Worm (Caenorhabditis elegans): ENCODE data around the gene F28C10.1.

The F28C10.1 gene

DNA sequence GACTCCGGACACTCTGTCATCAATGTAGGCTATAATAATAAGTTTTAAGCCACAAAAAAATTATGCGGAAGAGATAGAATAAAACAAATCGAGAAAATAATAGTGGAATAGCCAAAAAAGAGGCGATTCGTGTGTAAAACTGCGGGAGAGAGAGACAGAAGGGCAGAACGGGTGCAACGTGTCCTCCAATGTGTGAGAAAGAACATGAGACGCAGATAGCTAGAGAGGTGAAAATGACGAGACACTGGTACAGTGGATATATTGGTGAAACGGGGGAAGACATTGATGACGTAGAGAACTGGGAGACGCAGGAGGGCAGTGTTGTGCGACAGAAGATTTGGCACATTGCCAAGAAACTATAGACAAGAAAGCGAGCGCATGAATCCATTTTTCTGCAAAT lies 7.2 kb upstream of the F28C10.1 start, which contains the start of gene F28C10.3 (continued):
- TF ChIP-seq pqm-1 (tag; optimal IDR thresholded peaks at IDR 0.05): no peak
- no peak for TF ChIP-seq tbx-7 (tag; optimal IDR thresholded peaks at IDR 0.05)
- no peak for TF ChIP-seq pax-1 (tag; optimal IDR thresholded peaks at IDR 0.05)
- peak; percentile 41 for TF ChIP-seq C08G9.2 (tag; optimal IDR thresholded peaks at IDR 0.05)
- TF ChIP-seq ceh-18 (tag; optimal IDR thresholded peaks at IDR 0.05): peak; percentile 58
- no peak for TF ChIP-seq ceh-22 (tag; optimal IDR thresholded peaks at IDR 0.05)
- TF ChIP-seq ceh-34 (tag; optimal IDR thresholded peaks at IDR 0.05): peak; percentile 48
- TF ChIP-seq eyg-1 (tag; optimal IDR thresholded peaks at IDR 0.05): no peak
- peak; percentile 73 for TF ChIP-seq sdc-2 (tag; optimal IDR thresholded peaks at IDR 0.05)
- TF ChIP-seq tbx-2 (tag; optimal IDR thresholded peaks at IDR 0.05): peak; percentile 71
- no peak for TF ChIP-seq zip-5 (tag; optimal IDR thresholded peaks at IDR 0.05)
- TF ChIP-seq hlh-30 (tag; optimal IDR thresholded peaks at IDR 0.05; ENCODE audit: insufficient read depth): peak; percentile 27
- no peak for TF ChIP-seq lin-11 (tag; optimal IDR thresholded peaks at IDR 0.05)
- peak; percentile 27 for TF ChIP-seq rnt-1 (tag; optimal IDR thresholded peaks at IDR 0.05)
- peak; percentile 81 for TF ChIP-seq nfya-1 (tag; optimal IDR thresholded peaks at IDR 0.05)
- peak; percentile 55 for TF ChIP-seq unc-42 (tag; optimal IDR thresholded peaks at IDR 0.05)
- no peak for TF ChIP-seq gmeb-2 (tag; optimal IDR thresholded peaks at IDR 0.05)
- no peak for TF ChIP-seq fkh-10 (GFP tag; optimal IDR thresholded peaks at IDR 0.05)
- TF ChIP-seq pat-9 (tag; optimal IDR thresholded peaks at IDR 0.05): no peak
- TF ChIP-seq nhr-11 (tag; optimal IDR thresholded peaks at IDR 0.05): no peak
- no peak for TF ChIP-seq ets-4 (tag; optimal IDR thresholded peaks at IDR 0.05)
- no peak for TF ChIP-seq ceh-6 (GFP tag; optimal IDR thresholded peaks at IDR 0.05)
- TF ChIP-seq pha-4 (tag; optimal IDR thresholded peaks at IDR 0.05): no peak
- no peak for TF ChIP-seq ceh-19 (GFP tag; optimal IDR thresholded peaks at IDR 0.05)
- peak; percentile 83 for TF ChIP-seq ceh-31 (tag; optimal IDR thresholded peaks at IDR 0.05)
- no peak for TF ChIP-seq hlh-15 (tag; optimal IDR thresholded peaks at IDR 0.05)
- TF ChIP-seq T23F11.4 (GFP tag; optimal IDR thresholded peaks at IDR 0.05): no peak
- TF ChIP-seq unc-55 (GFP tag; optimal IDR thresholded peaks at IDR 0.05): peak; percentile 91
- TF ChIP-seq hlh-8 (tag; optimal IDR thresholded peaks at IDR 0.05): peak; percentile 5
- no peak for TF ChIP-seq npax-4 (tag; optimal IDR thresholded peaks at IDR 0.05)
- no peak for TF ChIP-seq hlh-6 (tag; optimal IDR thresholded peaks at IDR 0.05)
- no peak for TF ChIP-seq odd-2 (tag; optimal IDR thresholded peaks at IDR 0.05)
- no peak for TF ChIP-seq ceh-24 (tag; optimal IDR thresholded peaks at IDR 0.05)
- no peak for TF ChIP-seq ama-1 (optimal IDR thresholded peaks at IDR 0.05)
- peak; percentile 11 for TF ChIP-seq dmd-4 (tag; optimal IDR thresholded peaks at IDR 0.05; ENCODE audit: borderline replicate concordance)

DNA sequence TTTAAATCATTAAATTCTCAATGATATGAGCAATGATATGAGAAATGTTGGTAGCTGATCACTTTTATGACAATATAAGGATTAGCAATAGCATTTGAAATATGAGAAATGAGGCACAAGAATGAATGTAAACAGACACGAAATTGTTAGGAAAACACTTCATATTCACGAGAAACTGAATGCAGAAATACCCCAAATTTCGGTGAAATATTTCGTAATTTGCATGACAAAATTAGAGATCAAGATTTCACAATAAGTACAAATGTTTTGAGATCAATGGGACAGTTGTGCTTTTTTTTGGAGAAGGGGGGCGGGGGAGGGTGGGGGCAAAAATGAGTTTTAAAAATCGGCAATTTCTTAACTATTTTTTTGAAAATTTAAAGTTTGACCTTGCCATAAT lies 6.5 kb upstream of the F28C10.1 start:
- TF ChIP-seq sox-4 (tag; optimal IDR thresholded peaks at IDR 0.05) (no peak), madf-2 (tag; optimal IDR thresholded peaks at IDR 0.05) (no peak)

ce11 chrX:538083-538482 lies 4.8 kb upstream of the F28C10.1 start:
- no peak for TF ChIP-seq ceh-30 (tag; optimal IDR thresholded peaks at IDR 0.05)
- TF ChIP-seq K02D7.2 (tag; optimal IDR thresholded peaks at IDR 0.05): no peak
- no peak for TF ChIP-seq elt-4 (tag; optimal IDR thresholded peaks at IDR 0.05)
- TF ChIP-seq fkh-6 (tag; optimal IDR thresholded peaks at IDR 0.05): no peak
- no peak for TF ChIP-seq ref-2 (tag; optimal IDR thresholded peaks at IDR 0.05)
- TF ChIP-seq ahr-1 (tag; optimal IDR thresholded peaks at IDR 0.05): no peak

Data from whole organism, late embryonic.